Fruit fly (Drosophila melanogaster) whole organism, embryonic: ENCODE data around the gene Ir25a.

Experiments
- CG10543 ChIP-seq: fragments of 200-800 bp; sonication (Bioruptor generic); optimal IDR thresholded peaks from 3 replicates; lab custom pipeline; 2017; ENCODE audit warnings: missing biosample characterization, mild to moderate bottlenecking, missing genetic modification characterization, moderate library complexity
- CG11560 ChIP-seq: fragments of 200-800 bp; sonication (Bioruptor generic); IDR thresholded peaks from 3 replicates; pipeline ENCODE4 v1.3.6; 2022; ENCODE audit warnings: missing biosample characterization, missing genetic modification characterization
- CG12155 ChIP-seq: fragments of 200-800 bp; sonication (Bioruptor generic); optimal IDR thresholded peaks from 3 replicates; lab custom pipeline; 2016; ENCODE audit warnings: missing biosample characterization, missing genetic modification characterization
- CG12299 ChIP-seq: fragments of 200-800 bp; sonication (Bioruptor generic); optimal IDR thresholded peaks from 2 replicates; lab custom pipeline; 2018; ENCODE audit warnings: missing biosample characterization, mild to moderate bottlenecking, missing genetic modification characterization
- CG13123 ChIP-seq: fragments of 200-800 bp; sonication (Bioruptor generic); optimal IDR thresholded peaks from 2 replicates; lab custom pipeline; 2016; ENCODE audit warnings: missing biosample characterization, missing genetic modification characterization
- CG14965 ChIP-seq: fragments of 200-800 bp; sonication (Bioruptor generic); optimal IDR thresholded peaks from 2 replicates; lab custom pipeline; 2016; ENCODE audit warnings: missing biosample characterization, missing genetic modification characterization, borderline replicate concordance
- CG17912 ChIP-seq: fragments of 200-800 bp; sonication (Bioruptor generic); optimal IDR thresholded peaks from 2 replicates; lab custom pipeline; 2018; ENCODE audit warnings: missing biosample characterization, mild to moderate bottlenecking, missing genetic modification characterization
- CG18476 ChIP-seq: fragments of 200-800 bp; sonication (Bioruptor generic); optimal IDR thresholded peaks from 2 replicates; lab custom pipeline; 2016; ENCODE audit warnings: missing biosample characterization, mild to moderate bottlenecking, missing genetic modification characterization
- CG2129 ChIP-seq: fragments of 200-800 bp; sonication (Bioruptor generic); IDR thresholded peaks from 2 replicates; pipeline ENCODE4 v1.3.6; 2022; ENCODE audit warnings: missing biosample characterization, missing genetic modification characterization; ENCODE audit not compliant: partially characterized antibody
- CG2889 ChIP-seq: fragments of 200-800 bp; sonication (Bioruptor generic); IDR thresholded peaks from 3 replicates; pipeline ENCODE4 v1.3.6; 2022; ENCODE audit warnings: missing biosample characterization, missing genetic modification characterization
- CG30020 ChIP-seq: fragments of 200-800 bp; optimal IDR thresholded peaks from 2 replicates; lab custom pipeline; 2019; ENCODE audit warnings: missing biosample characterization, mild to moderate bottlenecking, missing genetic modification characterization, moderate library complexity
- CG30431 ChIP-seq: fragments of 200-800 bp; sonication (Bioruptor generic); optimal IDR thresholded peaks from 2 replicates; lab custom pipeline; 2017; ENCODE audit warnings: missing biosample characterization, missing genetic modification characterization
- CG3163 ChIP-seq: fragments of 200-800 bp; sonication (Bioruptor generic); optimal IDR thresholded peaks from 3 replicates; lab custom pipeline; 2016; ENCODE audit warnings: missing biosample characterization, missing genetic modification characterization
- CG32532 ChIP-seq: fragments of 200-800 bp; sonication (Bioruptor generic); IDR thresholded peaks from 2 replicates; pipeline ENCODE4 v1.3.6; 2022; ENCODE audit warnings: missing biosample characterization, missing genetic modification characterization
- CG3995 ChIP-seq: fragments of 200-800 bp; sonication (Bioruptor generic); optimal IDR thresholded peaks from 3 replicates; lab custom pipeline; 2016; ENCODE audit warnings: missing biosample characterization, missing genetic modification characterization
- CG4404 ChIP-seq: fragments of 200-800 bp; sonication (Bioruptor generic); IDR thresholded peaks from 2 replicates; pipeline ENCODE4 v1.3.6; 2022; ENCODE audit warnings: missing biosample characterization, missing genetic modification characterization
- CG4730 ChIP-seq: fragments of 200-800 bp; sonication (Bioruptor generic); IDR thresholded peaks from 2 replicates; pipeline ENCODE4 v1.3.6; 2022; ENCODE audit warnings: missing biosample characterization, missing genetic modification characterization
- CG5180 ChIP-seq: fragments of 200-800 bp; sonication (Bioruptor generic); optimal IDR thresholded peaks from 3 replicates; lab custom pipeline; 2017; ENCODE audit warnings: missing biosample characterization, missing genetic modification characterization, mild to moderate bottlenecking, moderate library complexity, missing genetic modification reagents
- CG6272 ChIP-seq: fragments of 200-800 bp; sonication (Bioruptor generic); IDR thresholded peaks from 2 replicates; pipeline ENCODE4 v1.3.6; 2022; ENCODE audit warnings: missing biosample characterization, missing genetic modification characterization
- CG7271 ChIP-seq: fragments of 200-800 bp; sonication (Bioruptor generic); optimal IDR thresholded peaks from 2 replicates; lab custom pipeline; 2018; ENCODE audit warnings: missing biosample characterization, mild to moderate bottlenecking, missing genetic modification characterization, moderate library complexity
- CG7745 ChIP-seq: fragments of 200-800 bp; sonication (Bioruptor generic); optimal IDR thresholded peaks from 2 replicates; lab custom pipeline; 2018; ENCODE audit warnings: missing biosample characterization, mild to moderate bottlenecking, missing genetic modification characterization, moderate library complexity
- CG7839 ChIP-seq: fragments of 200-800 bp; sonication (Bioruptor generic); optimal IDR thresholded peaks from 3 replicates; lab custom pipeline; 2018; ENCODE audit warnings: missing biosample characterization, mild to moderate bottlenecking, missing genetic modification characterization, moderate library complexity
- CG9437 ChIP-seq: fragments of 200-800 bp; sonication (Bioruptor generic); optimal IDR thresholded peaks from 2 replicates; lab custom pipeline; 2018; ENCODE audit warnings: missing biosample characterization, mild to moderate bottlenecking, missing genetic modification characterization
- CG9727 ChIP-seq: fragments of 200-800 bp; sonication (Bioruptor generic); optimal IDR thresholded peaks from 3 replicates; lab custom pipeline; 2017; ENCODE audit warnings: missing biosample characterization, mild to moderate bottlenecking, missing genetic modification characterization
- Deaf1 ChIP-seq: fragments of 200-800 bp; optimal IDR thresholded peaks from 3 replicates; lab custom pipeline; 2019; ENCODE audit warnings: missing biosample characterization, mild to moderate bottlenecking, missing genetic modification characterization, moderate library complexity
- Dek ChIP-seq: fragments of 200-800 bp; sonication (Bioruptor generic); optimal IDR thresholded peaks from 3 replicates; lab custom pipeline; 2019; ENCODE audit warnings: missing biosample characterization, mild to moderate bottlenecking, missing genetic modification characterization, moderate library complexity
- Dip2 ChIP-seq: fragments of 200-800 bp; sonication (Bioruptor generic); IDR thresholded peaks from 2 replicates; pipeline ENCODE4 v1.3.6; 2022; ENCODE audit warnings: missing biosample characterization, missing genetic modification characterization
- Doc3 ChIP-seq: fragments of 200-800 bp; sonication (Bioruptor generic); IDR thresholded peaks from 3 replicates; pipeline ENCODE4 v1.3.6; 2022; ENCODE audit warnings: missing biosample characterization, missing genetic modification characterization; ENCODE audit not compliant: partially characterized antibody
- Ets97D ChIP-seq: fragments of 200-800 bp; sonication (Bioruptor generic); optimal IDR thresholded peaks from 3 replicates; lab custom pipeline; 2016; ENCODE audit warnings: missing biosample characterization, missing genetic modification characterization
- Hsf ChIP-seq: fragments of 200-800 bp; sonication (Bioruptor generic); optimal IDR thresholded peaks from 3 replicates; lab custom pipeline; 2016; ENCODE audit warnings: missing biosample characterization, missing genetic modification characterization
- NC2α ChIP-seq: fragments of 200-800 bp; sonication (Bioruptor generic); optimal IDR thresholded peaks from 2 replicates; lab custom pipeline; 2016; ENCODE audit warnings: missing biosample characterization, missing genetic modification characterization
- Optix ChIP-seq: fragments of 200-800 bp; sonication (Bioruptor generic); IDR thresholded peaks from 3 replicates; pipeline ENCODE4 v1.3.6; 2022; ENCODE audit warnings: missing biosample characterization, missing genetic modification characterization
- Sox102F ChIP-seq: fragments of 200-800 bp; sonication (Bioruptor generic); optimal IDR thresholded peaks from 2 replicates; lab custom pipeline; 2018; ENCODE audit warnings: missing biosample characterization, mild to moderate bottlenecking, missing genetic modification characterization, moderate library complexity
- br ChIP-seq: fragments of >200 bp; optimal IDR thresholded peaks from 2 replicates; lab custom pipeline; 2017
- btn ChIP-seq: fragments of 200-800 bp; sonication (Bioruptor generic); optimal IDR thresholded peaks from 2 replicates; lab custom pipeline; 2016; ENCODE audit warnings: missing biosample characterization, missing genetic modification characterization
- chinmo ChIP-seq: fragments of 200-800 bp; sonication (Bioruptor generic); IDR thresholded peaks from 4 replicates; pipeline ENCODE4 v1.3.6; 2022; ENCODE audit warnings: missing biosample characterization, missing genetic modification characterization; ENCODE audit not compliant: partially characterized antibody
- chn ChIP-seq: fragments of 200-800 bp; sonication (Bioruptor generic); optimal IDR thresholded peaks from 2 replicates; lab custom pipeline; 2016; ENCODE audit warnings: missing biosample characterization, missing genetic modification characterization
- crol ChIP-seq: fragments of 200-800 bp; sonication (Bioruptor generic); IDR thresholded peaks from 2 replicates; pipeline ENCODE4 v1.3.6; 2022; ENCODE audit warnings: missing biosample characterization, missing genetic modification characterization
- dmrt99B ChIP-seq: fragments of 200-800 bp; sonication (Bioruptor generic); optimal IDR thresholded peaks from 2 replicates; lab custom pipeline; 2018; ENCODE audit warnings: missing biosample characterization, mild to moderate bottlenecking, missing genetic modification characterization, moderate library complexity
- grau ChIP-seq: fragments of 200-800 bp; optimal IDR thresholded peaks from 3 replicates; lab custom pipeline; 2019; ENCODE audit warnings: missing biosample characterization, mild to moderate bottlenecking, missing genetic modification characterization, moderate library complexity
- gsb ChIP-seq: fragments of 200-800 bp; sonication (Bioruptor generic); IDR thresholded peaks from 2 replicates; pipeline ENCODE4 v1.3.6; 2022; ENCODE audit warnings: missing biosample characterization, missing genetic modification characterization
- jumu ChIP-seq: fragments of 200-800 bp; sonication (Bioruptor generic); optimal IDR thresholded peaks from 3 replicates; lab custom pipeline; 2016; ENCODE audit warnings: missing biosample characterization, missing genetic modification characterization
- lbe ChIP-seq: fragments of 200-800 bp; sonication (Bioruptor generic); optimal IDR thresholded peaks from 2 replicates; lab custom pipeline; 2016; ENCODE audit warnings: missing biosample characterization, mild to moderate bottlenecking, missing genetic modification characterization
- lmd ChIP-seq: fragments of 200-800 bp; sonication (Bioruptor generic); IDR thresholded peaks from 2 replicates; pipeline ENCODE4 v1.3.6; 2022; ENCODE audit warnings: missing biosample characterization, missing genetic modification characterization
- phol ChIP-seq: fragments of 200-800 bp; sonication (Bioruptor generic); optimal IDR thresholded peaks from 3 replicates; lab custom pipeline; 2018; ENCODE audit warnings: missing biosample characterization, mild to moderate bottlenecking, missing genetic modification characterization, moderate library complexity
- rib ChIP-seq: fragments of 200-800 bp; sonication (Bioruptor generic); IDR thresholded peaks from 2 replicates; pipeline ENCODE4 v1.3.6; 2022; ENCODE audit warnings: missing biosample characterization, missing genetic modification characterization
- row ChIP-seq: fragments of 200-800 bp; sonication (Bioruptor generic); IDR thresholded peaks from 3 replicates; pipeline ENCODE4 v1.3.6; 2022; ENCODE audit warnings: missing biosample characterization, missing genetic modification characterization
- sens ChIP-seq: fragments of 200-800 bp; sonication (Bioruptor generic); peaks from one replicate; lab custom pipeline; 2016; ENCODE audit warnings: missing biosample characterization, missing genetic modification characterization
- slp2 ChIP-seq: fragments of 200-800 bp; sonication (Bioruptor generic); optimal IDR thresholded peaks from 2 replicates; lab custom pipeline; 2016; ENCODE audit warnings: missing biosample characterization, missing genetic modification characterization
- zfh1 ChIP-seq: fragments of 200-800 bp; sonication (Bioruptor generic); IDR thresholded peaks from 3 replicates; pipeline ENCODE4 v1.3.6; 2022; ENCODE audit warnings: missing biosample characterization, missing genetic modification characterization

The Ir25a gene

DNA sequence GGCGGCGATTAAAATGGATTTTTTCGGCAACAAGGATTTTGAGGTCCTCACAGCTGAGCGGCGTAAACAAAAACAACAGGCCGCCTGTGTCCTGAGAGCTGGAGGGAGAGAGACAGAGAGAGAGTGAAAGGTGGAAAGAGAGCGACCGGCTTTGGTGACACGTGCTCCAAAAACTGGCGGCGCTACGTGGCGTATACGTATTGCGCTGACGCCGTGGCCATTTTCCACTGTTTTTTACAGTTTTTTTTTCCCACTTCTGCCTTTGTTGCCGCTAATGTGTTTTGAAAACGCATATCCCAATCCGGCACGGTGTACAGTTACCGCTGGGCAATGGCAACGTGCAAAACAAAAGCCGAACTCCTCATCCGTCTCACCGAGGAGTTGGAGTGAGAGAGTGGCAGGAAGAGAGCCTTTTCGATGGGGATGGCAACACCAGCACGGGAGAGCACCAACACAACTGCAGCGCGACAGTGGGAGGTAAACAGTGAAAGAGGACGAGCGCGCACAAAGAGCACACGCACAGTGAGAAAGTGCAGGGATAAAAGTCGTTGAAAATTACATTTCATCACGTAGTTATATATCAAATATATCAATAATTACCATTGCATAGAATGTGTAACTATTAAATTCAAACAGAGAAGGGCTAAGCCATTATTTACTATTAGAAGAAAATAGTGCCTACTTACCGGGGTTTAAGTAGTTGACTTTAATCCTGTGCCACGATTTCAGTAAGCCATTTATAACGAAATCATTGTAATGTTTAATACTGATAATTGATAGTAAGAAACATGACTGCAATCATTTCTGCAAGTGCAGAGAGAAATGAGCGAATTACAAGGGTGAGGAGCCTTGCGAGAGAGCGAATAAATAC lies 14.4 kb downstream of the Ir25a start (continued):
- TF ChIP-seq CG18476 (GFP tag; lab: Kevin White, UChicago) (no peak), CG12299 (tag; lab: Kevin White, UChicago) (no peak), CG32532 (GFP tag; lab: Robert Waterston, UW) (no peak), CG2889 (GFP tag; lab: Robert Waterston, UW) (0 out of 3 replicates have a peak, but pooled peaks have one; percentile 4), Ets97D (GFP tag; lab: Kevin White, UChicago) (no peak), btn (GFP tag; lab: Kevin White, UChicago) (no peak), crol (peak; percentile 47), row (GFP tag; lab: Robert Waterston, UW) (peak; percentile 75; the same call in 2 of the 3 replicates), Optix (no peak), CG11560 (no peak), chinmo (GFP tag; lab: Robert Waterston, UW) (0 out of 4 replicates have a peak, but pooled peaks have one; percentile 38), CG9437 (GFP tag; lab: Kevin White, UChicago) (peak; percentile 64), CG2129 (GFP tag; lab: Robert Waterston, UW) (no peak), CG10543 (GFP tag; lab: Kevin White, UChicago) (peak; percentile 34), CG30431 (GFP tag; lab: Kevin White, UChicago) (peak; percentile 26), jumu (GFP tag; lab: Kevin White, UChicago) (peak; percentile 46), CG3163 (GFP tag; lab: Kevin White, UChicago) (no peak), CG3995 (GFP tag; lab: Kevin White, UChicago) (no peak), CG12155 (GFP tag; lab: Kevin White, UChicago) (peak; percentile 8), CG7839 (tag; lab: Kevin White, UChicago) (peak; percentile 49), CG6272 (GFP tag; lab: Robert Waterston, UW) (0 out of 2 replicates have a peak, but pooled peaks have one; percentile 9), br (lab: Kevin White, UChicago) (no peak), gsb (no peak), CG13123 (GFP tag; lab: Kevin White, UChicago) (no peak), CG30020 (tag; lab: Kevin White, UChicago) (peak; percentile 31), slp2 (peak; percentile 51), dmrt99B (no peak), CG14965 (GFP tag; lab: Kevin White, UChicago) (no peak), Dip2 (GFP tag; lab: Robert Waterston, UW) (no peak), Doc3 (no peak), CG4404 (GFP tag; lab: Robert Waterston, UW) (peak; percentile 25), Deaf1 (tag; lab: Kevin White, UChicago) (no peak), Dek (no peak), Sox102F (peak; percentile 52), lbe (no peak), phol (tag; lab: Kevin White, UChicago) (peak; percentile 56), NC2α (GFP tag; lab: Kevin White, UChicago) (no peak), grau (tag; lab: Kevin White, UChicago) (peak; percentile 61), CG17912 (GFP tag; lab: Kevin White, UChicago) (no peak), rib (GFP tag; lab: Robert Waterston, UW) (no peak), zfh1 (GFP tag; lab: Robert Waterston, UW) (peak; percentile 54; the same call in 2 of the 3 replicates), sens (peak; percentile 90), CG7745 (tag; lab: Kevin White, UChicago) (no peak), lmd (peak; percentile 50), CG4730 (GFP tag; lab: Robert Waterston, UW) (no peak), CG9727 (GFP tag; lab: Kevin White, UChicago) (peak; percentile 88), CG7271 (no peak), chn (GFP tag; lab: Kevin White, UChicago) (peak; percentile 18), Hsf (GFP tag; lab: Kevin White, UChicago) (peak; percentile 41), CG5180 (GFP tag; lab: Kevin White, UChicago) (no peak)
